Fruit fly (Drosophila melanogaster) whole organism, embryonic: Measurements from ENCODE around the gene CNMa.
A peak's percentile ranks its signal among the peaks of the same experiment; 100 is the strongest.

ENCODE experiments used
- Ada2b ChIP-seq: fragments of 200-800 bp; sonication (Bioruptor generic); IDR thresholded peaks from 2 replicates; pipeline ENCODE4 v1.3.6; 2022; ENCODE audit warnings: missing biosample characterization, missing genetic modification characterization
- Awh ChIP-seq: fragments of 200-800 bp; sonication (Bioruptor generic); IDR thresholded peaks from 2 replicates; pipeline ENCODE4, ENCODE4 v1.3.6; 2022; ENCODE audit warnings: missing biosample characterization, missing genetic modification characterization
- CG11456 ChIP-seq: fragments of 200-800 bp; sonication (Bioruptor generic); IDR thresholded peaks from 3 replicates; pipeline ENCODE4 v1.3.6; 2022; ENCODE audit warnings: missing biosample characterization, missing genetic modification characterization
- CG11504 ChIP-seq: fragments of 200-800 bp; sonication (Bioruptor generic); optimal IDR thresholded peaks from 3 replicates; lab custom pipeline; 2019; ENCODE audit warnings: missing biosample characterization, mild to moderate bottlenecking, missing genetic modification characterization, moderate library complexity
- CG1233 ChIP-seq: fragments of 200-800 bp; sonication (Bioruptor generic); optimal IDR thresholded peaks from 4 replicates; lab custom pipeline; 2018; ENCODE audit warnings: missing biosample characterization, mild to moderate bottlenecking, missing genetic modification characterization
- CG12769 ChIP-seq: fragments of 200-800 bp; sonication (Bioruptor generic); optimal IDR thresholded peaks from 2 replicates; lab custom pipeline; 2019; ENCODE audit warnings: missing biosample characterization, mild to moderate bottlenecking, missing genetic modification characterization, moderate library complexity
- CG13424 ChIP-seq: fragments of 200-800 bp; sonication (Bioruptor generic); optimal IDR thresholded peaks from 2 replicates; lab custom pipeline; 2019; ENCODE audit warnings: missing biosample characterization, mild to moderate bottlenecking, missing genetic modification characterization, moderate library complexity
- CG13894 ChIP-seq: fragments of 200-800 bp; sonication (Bioruptor generic); optimal IDR thresholded peaks from 3 replicates; lab custom pipeline; 2018; ENCODE audit warnings: missing biosample characterization, mild to moderate bottlenecking, missing genetic modification characterization, moderate library complexity
- CG14710 ChIP-seq: fragments of 200-800 bp; sonication (Bioruptor generic); optimal IDR thresholded peaks from 3 replicates; lab custom pipeline; 2019; ENCODE audit warnings: missing biosample characterization, mild to moderate bottlenecking, missing genetic modification characterization, moderate library complexity
- CG15011 ChIP-seq: fragments of 200-800 bp; sonication (Bioruptor generic); optimal IDR thresholded peaks from 3 replicates; lab custom pipeline; 2018; ENCODE audit warnings: missing biosample characterization, mild to moderate bottlenecking, missing genetic modification characterization
- CG16863 ChIP-seq: fragments of 200-800 bp; sonication (Bioruptor generic); optimal IDR thresholded peaks from 3 replicates; lab custom pipeline; 2016; ENCODE audit warnings: missing biosample characterization, missing genetic modification characterization
- CG18619 ChIP-seq: fragments of 200-800 bp; sonication (Bioruptor generic); optimal IDR thresholded peaks from 3 replicates; lab custom pipeline; 2017; ENCODE audit warnings: missing biosample characterization, mild to moderate bottlenecking, missing genetic modification characterization
- CG2129 ChIP-seq: fragments of 200-800 bp; sonication (Bioruptor generic); IDR thresholded peaks from 2 replicates; pipeline ENCODE4 v1.3.6; 2022; ENCODE audit warnings: missing biosample characterization, missing genetic modification characterization; ENCODE audit not compliant: partially characterized antibody
- CG2202 ChIP-seq: fragments of 200-800 bp; sonication (Bioruptor generic); optimal IDR thresholded peaks from 2 replicates; lab custom pipeline; 2018; ENCODE audit warnings: missing biosample characterization, mild to moderate bottlenecking, missing genetic modification characterization
- CG32772 ChIP-seq: fragments of 200-800 bp; sonication (Bioruptor generic); IDR thresholded peaks from 2 replicates; pipeline ENCODE4 v1.3.6; 2022; ENCODE audit warnings: missing biosample characterization, missing genetic modification characterization
- CG3838 ChIP-seq: fragments of 200-800 bp; sonication (Bioruptor generic); optimal IDR thresholded peaks from 3 replicates; lab custom pipeline; 2016; ENCODE audit warnings: missing biosample characterization, missing genetic modification characterization
- CG7357 ChIP-seq: fragments of 200-800 bp; sonication (Bioruptor generic); IDR thresholded peaks from 3 replicates; pipeline ENCODE4 v1.3.6; 2022; ENCODE audit warnings: missing biosample characterization, missing genetic modification characterization
- CG7928 ChIP-seq: fragments of 200-800 bp; sonication (Bioruptor generic); optimal IDR thresholded peaks from 2 replicates; lab custom pipeline; 2017; ENCODE audit warnings: missing biosample characterization, mild to moderate bottlenecking, missing genetic modification characterization
- CG9215 ChIP-seq: fragments of 200-800 bp; sonication (Bioruptor generic); IDR thresholded peaks from 2 replicates; pipeline ENCODE4 v1.3.6; 2022; ENCODE audit warnings: missing biosample characterization, missing genetic modification characterization
- Camta ChIP-seq: fragments of 200-800 bp; sonication (Bioruptor generic); optimal IDR thresholded peaks from 2 replicates; lab custom pipeline; 2016; ENCODE audit warnings: missing biosample characterization, missing genetic modification characterization
- Chrac-16 ChIP-seq: fragments of 200-800 bp; sonication (Bioruptor generic); optimal IDR thresholded peaks from 3 replicates; lab custom pipeline; 2016; ENCODE audit warnings: missing biosample characterization, missing genetic modification characterization
- Dll ChIP-seq: fragments of 200-800 bp; sonication (Bioruptor generic); IDR thresholded peaks from 4 replicates; pipeline ENCODE4 v1.3.6; 2022; ENCODE audit warnings: missing biosample characterization, missing genetic modification characterization; ENCODE audit not compliant: partially characterized antibody
- Elba2 ChIP-seq: fragments of 200-800 bp; sonication (Bioruptor generic); optimal IDR thresholded peaks from 3 replicates; lab custom pipeline; 2016; ENCODE audit warnings: missing biosample characterization, missing genetic modification characterization
- H15 ChIP-seq: fragments of 200-800 bp; sonication (Bioruptor generic); IDR thresholded peaks from 3 replicates; pipeline ENCODE4 v1.3.6; 2022; ENCODE audit warnings: missing biosample characterization, missing genetic modification characterization
- HLH54F ChIP-seq: fragments of 200-800 bp; sonication (Bioruptor generic); optimal IDR thresholded peaks from 3 replicates; lab custom pipeline; 2016; ENCODE audit warnings: missing biosample characterization, missing genetic modification characterization
- Hmr ChIP-seq: fragments of 200-800 bp; sonication (Bioruptor generic); optimal IDR thresholded peaks from 3 replicates; lab custom pipeline; 2017; ENCODE audit warnings: mild to moderate bottlenecking, missing biosample characterization, missing genetic modification reagents, missing genetic modification characterization
- Nf-YA ChIP-seq: fragments of 200-800 bp; sonication (Bioruptor generic); IDR thresholded peaks from 2 replicates; pipeline ENCODE4 v1.3.6; 2022; ENCODE audit warnings: missing biosample characterization, missing genetic modification characterization
- Nf-YC ChIP-seq: fragments of 200-800 bp; optimal IDR thresholded peaks from 3 replicates; lab custom pipeline; 2019; ENCODE audit warnings: missing biosample characterization, mild to moderate bottlenecking, missing genetic modification characterization, moderate library complexity
- PHDP ChIP-seq: fragments of 200-800 bp; sonication (Bioruptor generic); optimal IDR thresholded peaks from 3 replicates; lab custom pipeline; 2018; ENCODE audit warnings: missing biosample characterization, mild to moderate bottlenecking, missing genetic modification characterization, moderate library complexity
- Pdp1 ChIP-seq, 2 experiments: fragments of 200-800 bp; sonication (Bioruptor generic); optimal IDR thresholded peaks; 3 replicates each; lab custom pipeline; 2016; ENCODE audit warnings: missing biosample characterization in 2 of 2, missing genetic modification characterization in 2 of 2, mild to moderate bottlenecking in 1 of 2, moderate library complexity in 1 of 2
- br ChIP-seq: fragments of >200 bp; optimal IDR thresholded peaks from 2 replicates; lab custom pipeline; 2017
- cg ChIP-seq: fragments of 200-800 bp; sonication (Bioruptor generic); optimal IDR thresholded peaks from 3 replicates; lab custom pipeline; 2019; ENCODE audit warnings: missing biosample characterization, mild to moderate bottlenecking, missing genetic modification characterization, moderate library complexity
- ci ChIP-seq: fragments of 200-800 bp; sonication (Bioruptor generic); IDR thresholded peaks from 3 replicates; pipeline ENCODE4 v1.3.6; 2022; ENCODE audit warnings: missing biosample characterization, missing genetic modification characterization
- crp ChIP-seq, 2 experiments: fragments of 200-800 bp; sonication (Bioruptor generic); optimal IDR thresholded peaks; 2 replicates in 1 of 2; 3 replicates in 1 of 2; lab custom pipeline; 2017; ENCODE audit warnings: missing biosample characterization in 2 of 2, missing genetic modification characterization in 2 of 2, mild to moderate bottlenecking in 1 of 2, moderate library complexity in 1 of 2
- dmrt99B ChIP-seq: fragments of 200-800 bp; sonication (Bioruptor generic); optimal IDR thresholded peaks from 2 replicates; lab custom pipeline; 2018; ENCODE audit warnings: missing biosample characterization, mild to moderate bottlenecking, missing genetic modification characterization, moderate library complexity
- esg ChIP-seq: fragments of 200-800 bp; sonication (Bioruptor generic); conservative IDR thresholded peaks from 2 replicates; pipeline ENCODE4 v1.3.6; 2022; ENCODE audit warnings: missing biosample characterization, missing genetic modification characterization
- gcm ChIP-seq: fragments of 200-800 bp; sonication (Bioruptor generic); optimal IDR thresholded peaks from 2 replicates; lab custom pipeline; 2019; ENCODE audit warnings: missing biosample characterization, mild to moderate bottlenecking, missing genetic modification characterization, moderate library complexity
- hbn ChIP-seq: fragments of 200-800 bp; sonication (Bioruptor generic); IDR thresholded peaks from 2 replicates; pipeline ENCODE4 v1.3.6; 2022; ENCODE audit warnings: missing biosample characterization, missing genetic modification characterization; ENCODE audit not compliant: partially characterized antibody
- hkb ChIP-seq, 2 experiments: fragments of 200-800 bp in 1 of 2; fragments of >200 bp in 1 of 2; sonication (Bioruptor generic) in 1 of 2; IDR thresholded peaks in 1 of 2; optimal IDR thresholded peaks in 1 of 2; 2 replicates each; pipeline versions ENCODE4 v1.3.6 to Lab custom; 2017 to 2022; ENCODE audit warnings: missing biosample characterization in 1 of 2, missing genetic modification characterization in 1 of 2
- kay ChIP-seq: fragments of 200-800 bp; sonication (Bioruptor generic); optimal IDR thresholded peaks from 2 replicates; lab custom pipeline; 2016; ENCODE audit warnings: missing biosample characterization, missing genetic modification characterization
- mam ChIP-seq: fragments of 200-800 bp; sonication (Bioruptor generic); optimal IDR thresholded peaks from 3 replicates; lab custom pipeline; 2016; ENCODE audit warnings: missing biosample characterization, missing genetic modification characterization
- nmo ChIP-seq: fragments of 200-800 bp; sonication (Bioruptor generic); optimal IDR thresholded peaks from 2 replicates; lab custom pipeline; 2018; ENCODE audit warnings: missing biosample characterization, mild to moderate bottlenecking, missing genetic modification characterization, moderate library complexity
- onecut ChIP-seq: fragments of 200-800 bp; sonication (Bioruptor generic); IDR thresholded peaks from 2 replicates; pipeline ENCODE4 v1.3.6; 2022; ENCODE audit warnings: missing biosample characterization, missing genetic modification characterization
- pho ChIP-seq: fragments of 200-800 bp; sonication (Bioruptor generic); optimal IDR thresholded peaks from 2 replicates; lab custom pipeline; 2016; ENCODE audit warnings: missing biosample characterization, missing genetic modification characterization
- row ChIP-seq: fragments of 200-800 bp; sonication (Bioruptor generic); IDR thresholded peaks from 3 replicates; pipeline ENCODE4 v1.3.6; 2022; ENCODE audit warnings: missing biosample characterization, missing genetic modification characterization
- tap ChIP-seq: fragments of 200-800 bp; optimal IDR thresholded peaks from 3 replicates; lab custom pipeline; 2019; ENCODE audit warnings: missing biosample characterization, mild to moderate bottlenecking, missing genetic modification characterization, moderate library complexity
- ttk ChIP-seq: fragments of 200-800 bp; sonication (Bioruptor generic); IDR thresholded peaks from 2 replicates; pipeline ENCODE4 v2.1.2; 2022; ENCODE audit warnings: missing biosample characterization, missing genetic modification characterization
- tx ChIP-seq: fragments of 200-800 bp; sonication (Bioruptor generic); optimal IDR thresholded peaks from 2 replicates; lab custom pipeline; 2016; ENCODE audit warnings: missing biosample characterization, missing genetic modification characterization
- usp ChIP-seq: fragments of >200 bp; optimal IDR thresholded peaks from 2 replicates; lab custom pipeline; 2017; ENCODE audit warnings: missing biosample characterization, missing genetic modification characterization

Gene CNMa

dm6 chr3L:1865121-1865727, 9.8 kb upstream of the CNMa start, which contains the start of the genes HBS1 and CG12025 (continued):
- TF ChIP-seq Chrac-16 (GFP tag; lab: Kevin White, UChicago): peak; percentile 59
- TF ChIP-seq mam (GFP tag; lab: Kevin White, UChicago): peak; percentile 63
- peak; percentile 94 for TF ChIP-seq hkb (optimal IDR thresholded peaks at IDR 0.05; lab: Kevin White, UChicago)
- TF ChIP-seq hkb (GFP tag; IDR thresholded peaks at IDR 0.05; lab: Robert Waterston, UW): no peak
- peak; percentile 60 to 68 for TF ChIP-seq Pdp1 (GFP tag; optimal IDR thresholded peaks at IDR 0.05; lab: Kevin White, UChicago)
- TF ChIP-seq H15 (GFP tag; lab: Robert Waterston, UW): no peak
- TF ChIP-seq onecut (GFP tag; lab: Robert Waterston, UW): peak; percentile 5; the same call in 1 of the 2 replicates
- peak; percentile 54 for TF ChIP-seq PHDP (tag; lab: Kevin White, UChicago)
- no peak for TF ChIP-seq Elba2 (GFP tag; lab: Kevin White, UChicago)
- peak; percentile 45 for TF ChIP-seq dmrt99B
- no peak for TF ChIP-seq ttk (GFP tag; lab: Robert Waterston, UW)
- TF ChIP-seq CG13424 (tag; lab: Kevin White, UChicago): peak; percentile 69
- TF ChIP-seq row (GFP tag; lab: Robert Waterston, UW): peak; percentile 95
- TF ChIP-seq tx: peak; percentile 20
- TF ChIP-seq usp (GFP tag; lab: Kevin White, UChicago): no peak
- TF ChIP-seq CG1233 (GFP tag; lab: Kevin White, UChicago): no peak
- no peak for TF ChIP-seq hbn (GFP tag; lab: Robert Waterston, UW)
- TF ChIP-seq CG11504 (tag; lab: Kevin White, UChicago): peak; percentile 64
- TF ChIP-seq esg (GFP tag; lab: Robert Waterston, UW): peak; percentile 43; the same call in 1 of the 2 replicates
- TF ChIP-seq br (lab: Kevin White, UChicago): no peak
- TF ChIP-seq HLH54F (GFP tag; lab: Kevin White, UChicago): peak; percentile 67
- peak; percentile 97 for TF ChIP-seq CG7357
- TF ChIP-seq pho (GFP tag; lab: Kevin White, UChicago): peak; percentile 44
- TF ChIP-seq tap (tag; lab: Kevin White, UChicago): no peak
- peak; percentile 40 for TF ChIP-seq Camta (GFP tag; lab: Kevin White, UChicago)
- no peak for TF ChIP-seq cg (GFP tag; lab: Kevin White, UChicago)
- TF ChIP-seq CG32772 (GFP tag; lab: Robert Waterston, UW): peak; percentile 40; the same call in 1 of the 2 replicates
- TF ChIP-seq Hmr (GFP tag; lab: Kevin White, UChicago): peak; percentile 53
- peak; percentile 63 for TF ChIP-seq CG12769 (tag; lab: Kevin White, UChicago)
- TF ChIP-seq Dll (GFP tag; lab: Robert Waterston, UW): no peak
- TF ChIP-seq gcm: peak; percentile 40
- TF ChIP-seq CG7928: no peak
- peak; percentile 32 for TF ChIP-seq CG16863 (GFP tag; lab: Kevin White, UChicago)
- no peak for TF ChIP-seq ci (GFP tag; lab: Robert Waterston, UW)
- 0 out of 2 replicates have a peak, but pooled peaks have one; percentile 41 for TF ChIP-seq Ada2b
- TF ChIP-seq CG13894 (tag; lab: Kevin White, UChicago): peak; percentile 59
- TF ChIP-seq CG2202 (tag; lab: Kevin White, UChicago): peak; percentile 6
- TF ChIP-seq CG18619 (GFP tag; lab: Kevin White, UChicago): peak; percentile 44
- TF ChIP-seq CG11456: peak; percentile 52; the same call in 1 of the 3 replicates
- TF ChIP-seq Nf-YA: no peak
- TF ChIP-seq CG3838 (GFP tag; lab: Kevin White, UChicago): peak; percentile 26
- TF ChIP-seq kay: peak; percentile 5
- peak; percentile 52 for TF ChIP-seq Nf-YC (tag; lab: Kevin White, UChicago)
- TF ChIP-seq CG14710: peak; percentile 85
- peak; percentile 86 for TF ChIP-seq nmo
- TF ChIP-seq Awh (GFP tag; lab: Robert Waterston, UW): no peak
- TF ChIP-seq CG9215 (GFP tag; lab: Robert Waterston, UW): peak; percentile 71
- no peak for TF ChIP-seq CG15011 (GFP tag; lab: Kevin White, UChicago)
- TF ChIP-seq crp (GFP tag; optimal IDR thresholded peaks at IDR 0.05; lab: Kevin White, UChicago): peak in 1 of 2 experiments; percentile 24
- no peak for TF ChIP-seq CG2129 (GFP tag; lab: Robert Waterston, UW)
